Worm (Caenorhabditis elegans): Measurements from ENCODE around the gene K03D3.2.

DNA sequence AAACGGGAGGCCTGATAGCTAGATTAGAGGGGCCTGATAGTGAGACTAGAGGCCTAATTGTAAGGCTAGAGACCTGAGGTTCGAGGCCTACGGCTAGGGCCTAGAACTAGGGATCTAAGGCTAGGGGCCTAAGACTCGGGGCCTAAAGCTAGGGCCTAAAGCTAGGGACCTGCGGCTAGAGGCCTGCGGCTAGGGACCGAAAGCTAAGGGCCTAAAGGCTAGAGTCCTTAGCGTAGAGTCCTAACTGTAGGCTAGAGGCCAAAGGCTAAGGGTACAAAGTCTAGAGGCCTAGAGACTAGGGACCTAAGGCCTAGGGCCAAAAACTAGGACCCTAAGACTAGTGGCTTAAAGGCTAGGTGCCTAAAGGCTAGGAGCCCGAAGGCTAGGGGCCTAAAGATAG lies 4.7 kb upstream of the K03D3.2 start:
- no peak for TF ChIP-seq ama-1 (optimal IDR thresholded peaks at IDR 0.05)
- no peak for TF ChIP-seq tbx-37 (GFP tag; conservative IDR thresholded peaks at IDR 0.05)
- no peak for TF ChIP-seq hmbx-1 (tag; optimal IDR thresholded peaks at IDR 0.05)
- no peak for TF ChIP-seq aly-1 (tag; optimal IDR thresholded peaks at IDR 0.05)
- TF ChIP-seq sea-1 (GFP tag; conservative IDR thresholded peaks at IDR 0.05), result no peak
- no peak for TF ChIP-seq tra-4 (tag; optimal IDR thresholded peaks at IDR 0.05)
- no peak for TF ChIP-seq tbx-11 (GFP tag; IDR thresholded peaks at IDR 0.05)
- TF ChIP-seq flt-1 (GFP tag; IDR thresholded peaks at IDR 0.05), result no peak
